Fruit fly (Drosophila melanogaster): ENCODE data around the gene CG9581.

CG9581 gene

dm6 chrX:20166484-20167038 lies 3.2 kb downstream of the CG9581 start, which contains the start of gene CG9577:
Gene CG9577, plus strand, starts transcription at chrX:20166673.
- TF ChIP-seq CG7045 (GFP tag; optimal IDR thresholded peaks at IDR 0.05), result no peak
- peak; percentile 47 for TF ChIP-seq CG12768 (GFP tag; optimal IDR thresholded peaks at IDR 0.05)
- no peak for TF ChIP-seq CG1620 (GFP tag; optimal IDR thresholded peaks at IDR 0.05)
- no peak for TF ChIP-seq CG5204 (GFP tag; optimal IDR thresholded peaks at IDR 0.05)
- peak; percentile 9 for TF ChIP-seq Hr96 (GFP tag; optimal IDR thresholded peaks at IDR 0.05)
- no peak for TF ChIP-seq CG14711 (tag; optimal IDR thresholded peaks at IDR 0.05)
- TF ChIP-seq cic (GFP tag; optimal IDR thresholded peaks at IDR 0.05), result no peak
- no peak for TF ChIP-seq toe (GFP tag; optimal IDR thresholded peaks at IDR 0.05)
- peak; percentile 9 for TF ChIP-seq bab1 (GFP tag; optimal IDR thresholded peaks at IDR 0.05)
- no peak for TF ChIP-seq tj (GFP tag; optimal IDR thresholded peaks at IDR 0.05)

dm6 chrX:20165773-20166412 lies 3.9 kb downstream of the CG9581 start, which contains the start of gene Phf7:
Gene Phf7, minus strand, starts transcription at chrX:20165830.
- TF ChIP-seq Hr96 (GFP tag; optimal IDR thresholded peaks at IDR 0.05) (no peak), CG5204 (GFP tag; optimal IDR thresholded peaks at IDR 0.05) (no peak), Clk (GFP tag; optimal IDR thresholded peaks at IDR 0.05) (no peak), toe (GFP tag; optimal IDR thresholded peaks at IDR 0.05) (no peak), CG7045 (GFP tag; optimal IDR thresholded peaks at IDR 0.05) (no peak), CG12768 (GFP tag; optimal IDR thresholded peaks at IDR 0.05) (no peak), CG1620 (GFP tag; optimal IDR thresholded peaks at IDR 0.05) (no peak), CG14711 (tag; optimal IDR thresholded peaks at IDR 0.05) (no peak), Crg-1 (GFP tag; optimal IDR thresholded peaks at IDR 0.05) (no peak)

dm6 chrX:20162586-20162985 lies 7.2 kb downstream of the CG9581 start:
- TF ChIP-seq CG14711 (tag; optimal IDR thresholded peaks at IDR 0.05) (no peak), Crg-1 (GFP tag; optimal IDR thresholded peaks at IDR 0.05) (no peak), CG1620 (GFP tag; optimal IDR thresholded peaks at IDR 0.05) (no peak), CG7101 (tag; optimal IDR thresholded peaks at IDR 0.05) (no peak), cic (GFP tag; optimal IDR thresholded peaks at IDR 0.05) (no peak), Clk (GFP tag; optimal IDR thresholded peaks at IDR 0.05) (no peak), CG12768 (GFP tag; optimal IDR thresholded peaks at IDR 0.05) (no peak), bab1 (GFP tag; optimal IDR thresholded peaks at IDR 0.05) (no peak), Hr96 (GFP tag; optimal IDR thresholded peaks at IDR 0.05) (no peak), toe (GFP tag; optimal IDR thresholded peaks at IDR 0.05) (no peak)

- TF ChIP-seq pad (GFP tag; optimal IDR thresholded peaks at IDR 0.05) (peak; percentile 35), CG5204 (GFP tag; optimal IDR thresholded peaks at IDR 0.05) (peak; percentile 17), ovo (GFP tag; optimal IDR thresholded peaks at IDR 0.05) (no peak), Hr96 (GFP tag; optimal IDR thresholded peaks at IDR 0.05) (no peak), bab1 (GFP tag; optimal IDR thresholded peaks at IDR 0.05) (peak; percentile 2), toe (GFP tag; optimal IDR thresholded peaks at IDR 0.05) (peak; percentile 50), CG1620 (GFP tag; optimal IDR thresholded peaks at IDR 0.05) (peak; percentile 74), CG7045 (GFP tag; optimal IDR thresholded peaks at IDR 0.05) (no peak), Mnt (GFP tag; optimal IDR thresholded peaks at IDR 0.05) (peak; percentile 14), Crg-1 (GFP tag; optimal IDR thresholded peaks at IDR 0.05) (peak; percentile 30), CG7101 (tag; optimal IDR thresholded peaks at IDR 0.05) (peak; percentile 5), CG14711 (tag; optimal IDR thresholded peaks at IDR 0.05) (peak; percentile 9), cic (GFP tag; optimal IDR thresholded peaks at IDR 0.05) (no peak)
Measured at dm6 chrX:20159679-20160140, 10.1 kb downstream of the CG9581 start, which contains the start of gene Rab35. Gene Rab35, minus strand, starts transcription at chrX:20159872.

dm6 chrX:20158943-20159385 lies 10.8 kb downstream of the CG9581 start:
- TF ChIP-seq CG12768 (GFP tag; optimal IDR thresholded peaks at IDR 0.05), result no peak
- TF ChIP-seq Hr96 (GFP tag; optimal IDR thresholded peaks at IDR 0.05), result no peak
- TF ChIP-seq CG7101 (tag; optimal IDR thresholded peaks at IDR 0.05), result no peak
- TF ChIP-seq pad (GFP tag; optimal IDR thresholded peaks at IDR 0.05), result peak; percentile 24
- peak; percentile 70 for TF ChIP-seq ovo (GFP tag; optimal IDR thresholded peaks at IDR 0.05)
- TF ChIP-seq CG5204 (GFP tag; optimal IDR thresholded peaks at IDR 0.05), result no peak
- no peak for TF ChIP-seq CG14711 (tag; optimal IDR thresholded peaks at IDR 0.05)
- no peak for TF ChIP-seq kay (GFP tag; ENCODE audit: borderline replicate concordance)
- no peak for TF ChIP-seq Clk (GFP tag; optimal IDR thresholded peaks at IDR 0.05)
- no peak for TF ChIP-seq cnc (optimal IDR thresholded peaks at IDR 0.05)
- TF ChIP-seq CG33017 (tag; optimal IDR thresholded peaks at IDR 0.05), result no peak
- TF ChIP-seq toe (GFP tag; optimal IDR thresholded peaks at IDR 0.05), result no peak
- no peak for TF ChIP-seq Mnt (GFP tag; optimal IDR thresholded peaks at IDR 0.05)
- TF ChIP-seq bab1 (GFP tag; optimal IDR thresholded peaks at IDR 0.05), result peak; percentile 16
- no peak for TF ChIP-seq CG7045 (GFP tag; optimal IDR thresholded peaks at IDR 0.05)
- TF ChIP-seq CG11617 (GFP tag; optimal IDR thresholded peaks at IDR 0.05), result peak; percentile 4
- no peak for TF ChIP-seq CG1620 (GFP tag; optimal IDR thresholded peaks at IDR 0.05)
- TF ChIP-seq Crg-1 (GFP tag; optimal IDR thresholded peaks at IDR 0.05), result no peak
- peak; percentile 34 for TF ChIP-seq tj (GFP tag; optimal IDR thresholded peaks at IDR 0.05)
- TF ChIP-seq cic (GFP tag; optimal IDR thresholded peaks at IDR 0.05), result no peak

dm6 chrX:20158491-20158890 lies 11.3 kb downstream of the CG9581 start:
- no peak for TF ChIP-seq CG7101 (tag; optimal IDR thresholded peaks at IDR 0.05)
- no peak for TF ChIP-seq cnc (optimal IDR thresholded peaks at IDR 0.05)
- TF ChIP-seq Crg-1 (GFP tag; optimal IDR thresholded peaks at IDR 0.05), result no peak
- TF ChIP-seq kay (GFP tag; ENCODE audit: borderline replicate concordance), result no peak
- no peak for TF ChIP-seq Mnt (GFP tag; optimal IDR thresholded peaks at IDR 0.05)
- TF ChIP-seq ovo (GFP tag; optimal IDR thresholded peaks at IDR 0.05), result no peak
- TF ChIP-seq pad (GFP tag; optimal IDR thresholded peaks at IDR 0.05), result no peak
- no peak for TF ChIP-seq CG1620 (GFP tag; optimal IDR thresholded peaks at IDR 0.05)
- TF ChIP-seq CG12768 (GFP tag; optimal IDR thresholded peaks at IDR 0.05), result no peak
- no peak for TF ChIP-seq CG33017 (tag; optimal IDR thresholded peaks at IDR 0.05)
